Fruit fly (Drosophila melanogaster): ENCODE data around the gene CG6179.

Gene CG6179

dm6 chrX:18366851-18367649 is 12.8 kb upstream of the CG6179 start:
- no peak for TF ChIP-seq EcR (GFP tag; optimal IDR thresholded peaks at IDR 0.05)
- no peak for TF ChIP-seq Dll (optimal IDR thresholded peaks at IDR 0.05)
- no peak for TF ChIP-seq CG8478 (optimal IDR thresholded peaks at IDR 0.05)
- no peak for TF ChIP-seq psq (optimal IDR thresholded peaks at IDR 0.05)
- TF ChIP-seq usp (GFP tag; optimal IDR thresholded peaks at IDR 0.05): no peak
- TF ChIP-seq pan (optimal IDR thresholded peaks at IDR 0.05): no peak

- TF ChIP-seq Dll (optimal IDR thresholded peaks at IDR 0.05) (no peak), CG8478 (optimal IDR thresholded peaks at IDR 0.05) (peak; percentile 40), usp (GFP tag; optimal IDR thresholded peaks at IDR 0.05) (no peak), psq (optimal IDR thresholded peaks at IDR 0.05) (no peak), pan (optimal IDR thresholded peaks at IDR 0.05) (no peak), EcR (GFP tag; optimal IDR thresholded peaks at IDR 0.05) (no peak)
Observed at dm6 chrX:18367806-18368643, 11.9 kb upstream of the CG6179 start.

- TF ChIP-seq CG8478 (optimal IDR thresholded peaks at IDR 0.05) (no peak), psq (optimal IDR thresholded peaks at IDR 0.05) (no peak), Dll (optimal IDR thresholded peaks at IDR 0.05) (no peak), EcR (GFP tag; optimal IDR thresholded peaks at IDR 0.05) (no peak), pan (optimal IDR thresholded peaks at IDR 0.05) (no peak), usp (GFP tag; optimal IDR thresholded peaks at IDR 0.05) (no peak)
Observed at dm6 chrX:18368644-18368998, 11.3 kb upstream of the CG6179 start.

dm6 chrX:18369767-18370166 is 10.1 kb upstream of the CG6179 start:
- TF ChIP-seq CG8478 (optimal IDR thresholded peaks at IDR 0.05) (no peak), pan (optimal IDR thresholded peaks at IDR 0.05) (no peak), usp (GFP tag; optimal IDR thresholded peaks at IDR 0.05) (no peak), psq (optimal IDR thresholded peaks at IDR 0.05) (no peak), Dll (optimal IDR thresholded peaks at IDR 0.05) (no peak), EcR (GFP tag; optimal IDR thresholded peaks at IDR 0.05) (no peak)

- TF ChIP-seq pan (optimal IDR thresholded peaks at IDR 0.05) (no peak), EcR (GFP tag; optimal IDR thresholded peaks at IDR 0.05) (no peak), CG8478 (optimal IDR thresholded peaks at IDR 0.05) (peak; percentile 76), usp (GFP tag; optimal IDR thresholded peaks at IDR 0.05) (no peak), Dll (optimal IDR thresholded peaks at IDR 0.05) (peak; percentile 95), psq (optimal IDR thresholded peaks at IDR 0.05) (no peak)
Observed at dm6 chrX:18370775-18371735, 8.8 kb upstream of the CG6179 start.

- TF ChIP-seq usp (GFP tag; optimal IDR thresholded peaks at IDR 0.05) (no peak), CG8478 (optimal IDR thresholded peaks at IDR 0.05) (no peak), EcR (GFP tag; optimal IDR thresholded peaks at IDR 0.05) (no peak), Dll (optimal IDR thresholded peaks at IDR 0.05) (no peak), pan (optimal IDR thresholded peaks at IDR 0.05) (no peak), psq (optimal IDR thresholded peaks at IDR 0.05) (no peak)
Observed at dm6 chrX:18374421-18374935, 5.4 kb upstream of the CG6179 start.

dm6 chrX:18385056-18385455 is 5.2 kb downstream of the CG6179 start, which contains the start of gene betaCOP:
Gene betaCOP, minus strand, starts transcription at chrX:18385242.
- TF ChIP-seq usp (GFP tag; optimal IDR thresholded peaks at IDR 0.05): no peak
- no peak for TF ChIP-seq psq (optimal IDR thresholded peaks at IDR 0.05)
- no peak for TF ChIP-seq Dll (optimal IDR thresholded peaks at IDR 0.05)
- no peak for TF ChIP-seq pan (optimal IDR thresholded peaks at IDR 0.05)
- TF ChIP-seq EcR (GFP tag; optimal IDR thresholded peaks at IDR 0.05): no peak
- TF ChIP-seq CG8478 (optimal IDR thresholded peaks at IDR 0.05): no peak

- no peak for TF ChIP-seq CG8478 (optimal IDR thresholded peaks at IDR 0.05)
- TF ChIP-seq psq (optimal IDR thresholded peaks at IDR 0.05): no peak
- no peak for TF ChIP-seq pan (optimal IDR thresholded peaks at IDR 0.05)
- no peak for TF ChIP-seq usp (GFP tag; optimal IDR thresholded peaks at IDR 0.05)
- no peak for TF ChIP-seq Dll (optimal IDR thresholded peaks at IDR 0.05)
- no peak for TF ChIP-seq EcR (GFP tag; optimal IDR thresholded peaks at IDR 0.05)
Observed at dm6 chrX:18385801-18386200, 5.9 kb downstream of the CG6179 start.

- no peak for TF ChIP-seq CG8478 (optimal IDR thresholded peaks at IDR 0.05)
- TF ChIP-seq EcR (GFP tag; optimal IDR thresholded peaks at IDR 0.05): no peak
- TF ChIP-seq Dll (optimal IDR thresholded peaks at IDR 0.05): no peak
- no peak for TF ChIP-seq pan (optimal IDR thresholded peaks at IDR 0.05)
- no peak for TF ChIP-seq psq (optimal IDR thresholded peaks at IDR 0.05)
- no peak for TF ChIP-seq usp (GFP tag; optimal IDR thresholded peaks at IDR 0.05)
Observed at dm6 chrX:18386784-18387183, 6.9 kb downstream of the CG6179 start, which contains the start of gene Tsf1. Gene Tsf1, plus strand, starts transcription at chrX:18387084.

dm6 chrX:18395157-18395556 is 15.3 kb downstream of the CG6179 start:
- no peak for TF ChIP-seq psq (optimal IDR thresholded peaks at IDR 0.05)
- TF ChIP-seq EcR (GFP tag; optimal IDR thresholded peaks at IDR 0.05): no peak
- TF ChIP-seq usp (GFP tag; optimal IDR thresholded peaks at IDR 0.05): no peak
- TF ChIP-seq pan (optimal IDR thresholded peaks at IDR 0.05): no peak
- no peak for TF ChIP-seq Dll (optimal IDR thresholded peaks at IDR 0.05)
- no peak for TF ChIP-seq CG8478 (optimal IDR thresholded peaks at IDR 0.05)

- TF ChIP-seq usp (GFP tag; optimal IDR thresholded peaks at IDR 0.05): no peak
- TF ChIP-seq psq (optimal IDR thresholded peaks at IDR 0.05): no peak
- no peak for TF ChIP-seq CG8478 (optimal IDR thresholded peaks at IDR 0.05)
- no peak for TF ChIP-seq pan (optimal IDR thresholded peaks at IDR 0.05)
- no peak for TF ChIP-seq EcR (GFP tag; optimal IDR thresholded peaks at IDR 0.05)
- no peak for TF ChIP-seq Dll (optimal IDR thresholded peaks at IDR 0.05)
Observed at dm6 chrX:18399965-18400364, 20.1 kb downstream of the CG6179 start, which contains the start of gene CG34328. Gene CG34328, minus strand, starts transcription at chrX:18400065.

Data from whole organism.